Fruit fly (Drosophila melanogaster) whole organism, embryonic: Measurements from ENCODE around the gene CG46310.

ENCODE experiments used
- Awh ChIP-seq: fragments of 200-800 bp; sonication (Bioruptor generic); IDR thresholded peaks from 2 replicates; pipeline ENCODE4, ENCODE4 v1.3.6; 2022; ENCODE audit warnings: missing biosample characterization, missing genetic modification characterization
- BtbVII ChIP-seq: fragments of 200-800 bp; sonication (Bioruptor generic); optimal IDR thresholded peaks from 3 replicates; lab custom pipeline; 2017; ENCODE audit warnings: missing biosample characterization, mild to moderate bottlenecking, missing genetic modification characterization
- Bteb2 ChIP-seq: fragments of 200-800 bp; sonication (Bioruptor generic); optimal IDR thresholded peaks from 2 replicates; lab custom pipeline; 2016; ENCODE audit warnings: missing biosample characterization, missing genetic modification characterization
- CG10274 ChIP-seq: fragments of 200-800 bp; sonication (Bioruptor generic); optimal IDR thresholded peaks from 3 replicates; lab custom pipeline; 2017; ENCODE audit warnings: missing biosample characterization, mild to moderate bottlenecking, missing genetic modification characterization
- CG12071 ChIP-seq: fragments of 200-800 bp; sonication (Bioruptor generic); optimal IDR thresholded peaks from 3 replicates; lab custom pipeline; 2018; ENCODE audit warnings: missing biosample characterization, mild to moderate bottlenecking, missing genetic modification characterization
- CG13296 ChIP-seq: fragments of 200-800 bp; sonication (Bioruptor generic); optimal IDR thresholded peaks from 3 replicates; lab custom pipeline; 2018; ENCODE audit warnings: missing biosample characterization, mild to moderate bottlenecking, missing genetic modification characterization
- CG13894 ChIP-seq: fragments of 200-800 bp; sonication (Bioruptor generic); optimal IDR thresholded peaks from 3 replicates; lab custom pipeline; 2018; ENCODE audit warnings: missing biosample characterization, mild to moderate bottlenecking, missing genetic modification characterization, moderate library complexity
- CG16779 ChIP-seq: fragments of 200-800 bp; sonication (Bioruptor generic); IDR thresholded peaks from 2 replicates; pipeline ENCODE4 v1.3.6; 2022; ENCODE audit warnings: missing biosample characterization, missing genetic modification characterization
- CG17802 ChIP-seq: fragments of 200-800 bp; sonication (Bioruptor generic); optimal IDR thresholded peaks from 2 replicates; lab custom pipeline; 2018; ENCODE audit warnings: missing biosample characterization, mild to moderate bottlenecking, missing genetic modification characterization, moderate library complexity
- CG18262 ChIP-seq: fragments of 200-800 bp; optimal IDR thresholded peaks from 3 replicates; lab custom pipeline; 2019; ENCODE audit warnings: missing biosample characterization, mild to moderate bottlenecking, missing genetic modification characterization, moderate library complexity
- CG2199 ChIP-seq: fragments of 200-800 bp; sonication (Bioruptor generic); IDR thresholded peaks from 3 replicates; pipeline ENCODE4 v1.3.6; 2022; ENCODE audit warnings: missing biosample characterization, missing genetic modification characterization
- CG31441 ChIP-seq: fragments of 200-800 bp; sonication (Bioruptor generic); IDR thresholded peaks from 2 replicates; pipeline ENCODE4 v1.3.6; 2022; ENCODE audit warnings: missing biosample characterization, missing genetic modification characterization
- CG4404 ChIP-seq: fragments of 200-800 bp; sonication (Bioruptor generic); IDR thresholded peaks from 2 replicates; pipeline ENCODE4 v1.3.6; 2022; ENCODE audit warnings: missing biosample characterization, missing genetic modification characterization
- CG6689 ChIP-seq: fragments of 200-800 bp; sonication (Bioruptor generic); IDR thresholded peaks from 2 replicates; pipeline ENCODE4 v1.3.6; 2022; ENCODE audit warnings: missing biosample characterization, missing genetic modification characterization
- CG6813 ChIP-seq: fragments of 200-800 bp; sonication (Bioruptor generic); optimal IDR thresholded peaks from 2 replicates; lab custom pipeline; 2017; ENCODE audit warnings: missing biosample characterization, missing genetic modification characterization, mild to moderate bottlenecking, moderate library complexity, missing genetic modification reagents
- CG8290 ChIP-seq, 3 experiments: fragments of 200-800 bp; sonication (Bioruptor generic); optimal IDR thresholded peaks; 2 replicates each; lab custom pipeline; 2016 to 2019; ENCODE audit warnings: missing biosample characterization in 3 of 3, missing genetic modification characterization in 3 of 3, mild to moderate bottlenecking in 2 of 3, moderate library complexity in 1 of 3
- CG8359 ChIP-seq: fragments of 200-800 bp; sonication (Bioruptor generic); optimal IDR thresholded peaks from 2 replicates; lab custom pipeline; 2017; ENCODE audit warnings: missing biosample characterization, mild to moderate bottlenecking, missing genetic modification characterization, borderline replicate concordance
- CG9437 ChIP-seq: fragments of 200-800 bp; sonication (Bioruptor generic); optimal IDR thresholded peaks from 2 replicates; lab custom pipeline; 2018; ENCODE audit warnings: missing biosample characterization, mild to moderate bottlenecking, missing genetic modification characterization
- CG9876 ChIP-seq: fragments of 200-800 bp; sonication (Bioruptor generic); optimal IDR thresholded peaks from 2 replicates; lab custom pipeline; 2016; ENCODE audit warnings: missing biosample characterization, missing genetic modification characterization
- D19A ChIP-seq: fragments of 200-800 bp; optimal IDR thresholded peaks from 3 replicates; lab custom pipeline; 2019; ENCODE audit warnings: missing biosample characterization, mild to moderate bottlenecking, missing genetic modification characterization, moderate library complexity
- D19B ChIP-seq: fragments of 200-800 bp; sonication (Bioruptor generic); optimal IDR thresholded peaks from 2 replicates; lab custom pipeline; 2017; ENCODE audit warnings: missing biosample characterization, mild to moderate bottlenecking, missing genetic modification characterization
- Eip74EF ChIP-seq, 2 experiments: fragments of 200-800 bp in 1 of 2; fragments of >200 bp in 1 of 2; sonication (Bioruptor generic) in 1 of 2; optimal IDR thresholded peaks; 2 replicates each; lab custom pipeline; 2017 to 2019; ENCODE audit warnings: missing biosample characterization in 2 of 2, missing genetic modification characterization in 2 of 2, mild to moderate bottlenecking in 1 of 2, moderate library complexity in 1 of 2
- HLHmδ ChIP-seq: fragments of 200-800 bp; sonication (Bioruptor generic); optimal IDR thresholded peaks from 2 replicates; lab custom pipeline; 2018; ENCODE audit warnings: missing biosample characterization, mild to moderate bottlenecking, missing genetic modification characterization, moderate library complexity
- Hey ChIP-seq: fragments of 200-800 bp; sonication (Bioruptor generic); optimal IDR thresholded peaks from 3 replicates; lab custom pipeline; 2018; ENCODE audit warnings: missing biosample characterization, mild to moderate bottlenecking, missing genetic modification characterization
- MBD-R2 ChIP-seq: fragments of 200-800 bp; sonication (Bioruptor generic); IDR thresholded peaks from 2 replicates; pipeline ENCODE4 v1.3.6; 2022; ENCODE audit warnings: missing biosample characterization, missing genetic modification characterization
- Nf-YB ChIP-seq: fragments of 200-800 bp; sonication (Bioruptor generic); optimal IDR thresholded peaks from 3 replicates; lab custom pipeline; 2019; ENCODE audit warnings: missing biosample characterization, mild to moderate bottlenecking, missing genetic modification characterization, moderate library complexity
- Pdp1 ChIP-seq, 2 experiments: fragments of 200-800 bp; sonication (Bioruptor generic); optimal IDR thresholded peaks; 3 replicates each; lab custom pipeline; 2016; ENCODE audit warnings: missing biosample characterization in 2 of 2, missing genetic modification characterization in 2 of 2, mild to moderate bottlenecking in 1 of 2, moderate library complexity in 1 of 2
- Rx ChIP-seq: fragments of 200-800 bp; sonication (Bioruptor generic); IDR thresholded peaks from 2 replicates; pipeline ENCODE4 v1.3.6; 2022; ENCODE audit warnings: missing biosample characterization, missing genetic modification characterization
- Sox102F ChIP-seq: fragments of 200-800 bp; sonication (Bioruptor generic); optimal IDR thresholded peaks from 2 replicates; lab custom pipeline; 2018; ENCODE audit warnings: missing biosample characterization, mild to moderate bottlenecking, missing genetic modification characterization, moderate library complexity
- ap ChIP-seq: fragments of 200-800 bp; sonication (Bioruptor generic); IDR thresholded peaks from 2 replicates; pipeline ENCODE4 v1.3.6; 2022; ENCODE audit warnings: missing biosample characterization, missing genetic modification characterization
- cwo ChIP-seq: fragments of 200-800 bp; sonication (Bioruptor generic); optimal IDR thresholded peaks from 3 replicates; lab custom pipeline; 2017; ENCODE audit warnings: missing biosample characterization, missing genetic modification characterization, mild to moderate bottlenecking, moderate library complexity, missing genetic modification reagents
- danr ChIP-seq: fragments of 200-800 bp; sonication (Bioruptor generic); IDR thresholded peaks from 2 replicates; pipeline ENCODE4 v1.3.6; 2022; ENCODE audit warnings: missing biosample characterization, missing genetic modification characterization
- esg ChIP-seq: fragments of 200-800 bp; sonication (Bioruptor generic); conservative IDR thresholded peaks from 2 replicates; pipeline ENCODE4 v1.3.6; 2022; ENCODE audit warnings: missing biosample characterization, missing genetic modification characterization
- ewg ChIP-seq: fragments of 200-800 bp; sonication (Bioruptor generic); optimal IDR thresholded peaks from 3 replicates; lab custom pipeline; 2017; ENCODE audit warnings: mild to moderate bottlenecking, missing biosample characterization, missing genetic modification reagents, missing genetic modification characterization
- fd3F ChIP-seq: fragments of 200-800 bp; sonication (Bioruptor generic); optimal IDR thresholded peaks from 2 replicates; lab custom pipeline; 2018; ENCODE audit warnings: missing biosample characterization, mild to moderate bottlenecking, missing genetic modification characterization, moderate library complexity
- fru ChIP-seq: fragments of >200 bp; optimal IDR thresholded peaks from 2 replicates; lab custom pipeline; 2017
- h ChIP-seq: fragments of >200 bp; optimal IDR thresholded peaks from 2 replicates; lab custom pipeline; 2017
- lov ChIP-seq, 2 experiments: fragments of 200-800 bp in 1 of 2; fragments of >200 bp in 1 of 2; sonication (Bioruptor generic) in 1 of 2; IDR thresholded peaks in 1 of 2; optimal IDR thresholded peaks in 1 of 2; 2 replicates in 1 of 2; 3 replicates in 1 of 2; pipeline versions ENCODE4 v1.3.6 to Lab custom; 2017 to 2022; ENCODE audit warnings: missing biosample characterization in 1 of 2, missing genetic modification characterization in 1 of 2
- row ChIP-seq: fragments of 200-800 bp; sonication (Bioruptor generic); IDR thresholded peaks from 3 replicates; pipeline ENCODE4 v1.3.6; 2022; ENCODE audit warnings: missing biosample characterization, missing genetic modification characterization
- salm ChIP-seq: fragments of 200-800 bp; sonication (Bioruptor generic); optimal IDR thresholded peaks from 2 replicates; lab custom pipeline; 2018; ENCODE audit warnings: missing biosample characterization, mild to moderate bottlenecking, missing genetic modification characterization
- sc ChIP-seq, 3 experiments: fragments of >200 bp in 2 of 3; fragments of 200-800 bp in 1 of 3; sonication (Bioruptor generic) in 1 of 3; optimal IDR thresholded peaks; 2 replicates in 2 of 3; 3 replicates in 1 of 3; lab custom pipeline; 2017; ENCODE audit warnings: mild to moderate bottlenecking in 1 of 3, missing biosample characterization in 1 of 3, missing genetic modification characterization in 1 of 3, missing genetic modification reagents in 1 of 3
- sd ChIP-seq: fragments of 200-800 bp; sonication (Bioruptor generic); optimal IDR thresholded peaks from 3 replicates; lab custom pipeline; 2018; ENCODE audit warnings: missing biosample characterization, mild to moderate bottlenecking, missing genetic modification characterization, moderate library complexity
- sr ChIP-seq: fragments of 200-800 bp; sonication (Bioruptor generic); IDR thresholded peaks from 3 replicates; pipeline ENCODE4 v1.3.6; 2022; ENCODE audit warnings: missing biosample characterization, missing genetic modification characterization
- stwl ChIP-seq: fragments of 200-800 bp; sonication (Bioruptor generic); optimal IDR thresholded peaks from 3 replicates; lab custom pipeline; 2018; ENCODE audit warnings: missing biosample characterization, mild to moderate bottlenecking, missing genetic modification characterization, moderate library complexity
- tll ChIP-seq, 2 experiments: fragments of 200-800 bp in 1 of 2; fragments of >200 bp in 1 of 2; sonication (Bioruptor generic) in 1 of 2; optimal IDR thresholded peaks; 2 replicates each; lab custom pipeline; 2017 to 2019; ENCODE audit warnings: missing biosample characterization in 2 of 2, missing genetic modification characterization in 2 of 2, mild to moderate bottlenecking in 1 of 2, moderate library complexity in 1 of 2
- toy ChIP-seq: fragments of 200-800 bp; sonication (Bioruptor generic); IDR thresholded peaks from 2 replicates; pipeline ENCODE4 v1.3.6; 2022; ENCODE audit warnings: missing biosample characterization, missing genetic modification characterization
- trem ChIP-seq: fragments of 200-800 bp; optimal IDR thresholded peaks from 3 replicates; lab custom pipeline; 2019; ENCODE audit warnings: missing biosample characterization, mild to moderate bottlenecking, missing genetic modification characterization, moderate library complexity
- z ChIP-seq: fragments of 200-800 bp; sonication (Bioruptor generic); IDR thresholded peaks from 3 replicates; pipeline ENCODE4 v1.3.6; 2022; ENCODE audit warnings: missing biosample characterization, missing genetic modification characterization

The CG46310 gene

DNA sequence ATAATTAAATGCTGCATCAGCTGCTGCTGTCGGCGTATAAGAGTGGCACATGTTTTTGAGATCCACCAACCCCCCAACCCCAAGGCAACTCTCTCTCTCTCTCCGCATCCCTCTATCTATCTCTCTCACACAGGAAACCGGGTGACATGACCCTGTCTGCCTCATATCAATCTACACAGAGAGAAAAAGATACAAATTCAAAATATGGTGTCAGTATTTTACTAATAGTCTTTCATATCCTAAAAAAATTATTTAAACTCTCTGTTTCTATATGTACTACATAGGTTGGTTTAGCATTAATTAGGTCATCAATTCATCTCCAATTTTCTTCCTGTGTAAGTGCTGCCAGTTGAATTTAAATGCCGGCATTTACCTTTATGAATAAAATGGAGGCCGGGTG, 1.7 kb downstream of the CG46310 start (continued):
- peak; percentile 76 for TF ChIP-seq cwo
- TF ChIP-seq esg, result peak; percentile 84
- TF ChIP-seq Nf-YB (GFP tag; lab: Kevin White, UChicago), result peak; percentile 76
- peak; percentile 88 for TF ChIP-seq trem (tag; lab: Kevin White, UChicago)
- TF ChIP-seq CG9876 (GFP tag; lab: Kevin White, UChicago), result peak; percentile 49
- peak; percentile 57 for TF ChIP-seq CG10274 (GFP tag; lab: Kevin White, UChicago)
- no peak for TF ChIP-seq sc (optimal IDR thresholded peaks at IDR 0.05; lab: Kevin White, UChicago)
- TF ChIP-seq sc (GFP tag; optimal IDR thresholded peaks at IDR 0.05; lab: Kevin White, UChicago), result peak; percentile 88
- TF ChIP-seq ap, result peak; percentile 86
- peak; percentile 89 for TF ChIP-seq CG6689
- no peak for TF ChIP-seq Hey (tag; lab: Kevin White, UChicago)
- peak; percentile 65 for TF ChIP-seq D19B (GFP tag; lab: Kevin White, UChicago)
- peak; percentile 90 for TF ChIP-seq row (GFP tag; lab: Robert Waterston, UW)
- TF ChIP-seq danr (GFP tag; lab: Robert Waterston, UW), result peak; percentile 80
- TF ChIP-seq D19A (tag; lab: Kevin White, UChicago), result peak; percentile 86
- peak; percentile 56 for TF ChIP-seq sd (tag; lab: Kevin White, UChicago)
- peak; percentile 73 for TF ChIP-seq CG12071 (GFP tag; lab: Kevin White, UChicago)
- TF ChIP-seq CG9437, result peak; percentile 81
- peak; percentile 70 for TF ChIP-seq CG17802 (tag; lab: Kevin White, UChicago)
- no peak; the same call in 2 of the 3 replicates for TF ChIP-seq z (GFP tag; lab: Robert Waterston, UW)
- peak; percentile 73 for TF ChIP-seq Bteb2
- TF ChIP-seq CG6813 (GFP tag; lab: Kevin White, UChicago), result peak; percentile 78
- TF ChIP-seq h (lab: Kevin White, UChicago), result no peak
- TF ChIP-seq Sox102F, result peak; percentile 97
- TF ChIP-seq sr (GFP tag; lab: Robert Waterston, UW), result peak; percentile 66
- TF ChIP-seq MBD-R2 (GFP tag; lab: Robert Waterston, UW), result peak; percentile 72; the same call in 1 of the 2 replicates
- peak; percentile 79 to 90 for TF ChIP-seq Pdp1 (GFP tag; optimal IDR thresholded peaks at IDR 0.05; lab: Kevin White, UChicago)
- peak; percentile 76 for TF ChIP-seq Rx (GFP tag; lab: Robert Waterston, UW)
- peak; percentile 93 for TF ChIP-seq CG18262 (tag; lab: Kevin White, UChicago)
- TF ChIP-seq CG2199, result peak; percentile 89; the same call in 2 of the 3 replicates
- no peak for TF ChIP-seq lov (optimal IDR thresholded peaks at IDR 0.05; lab: Kevin White, UChicago)
- peak; percentile 89 for TF ChIP-seq lov (GFP tag; IDR thresholded peaks at IDR 0.05; lab: Robert Waterston, UW)
- peak; percentile 87 for TF ChIP-seq ewg (GFP tag; lab: Kevin White, UChicago)
- peak; percentile 52 for TF ChIP-seq fd3F (GFP tag; lab: Kevin White, UChicago)
- peak; percentile 70; the same call in 1 of the 2 replicates for TF ChIP-seq CG16779 (GFP tag; lab: Robert Waterston, UW)
- TF ChIP-seq HLHmδ, result no peak
- peak; percentile 76 for TF ChIP-seq BtbVII (GFP tag; lab: Kevin White, UChicago)
- TF ChIP-seq fru, result no peak
- peak; percentile 70 for TF ChIP-seq CG13296 (GFP tag; lab: Kevin White, UChicago)
- TF ChIP-seq CG13894 (tag; lab: Kevin White, UChicago), result no peak
- TF ChIP-seq Eip74EF (GFP tag; optimal IDR thresholded peaks at IDR 0.05; lab: Kevin White, UChicago), result peak in 1 of 2 experiments; percentile 84
- no peak for TF ChIP-seq tll (GFP tag; optimal IDR thresholded peaks at IDR 0.05; lab: Kevin White, UChicago)
- TF ChIP-seq stwl (tag; lab: Kevin White, UChicago), result peak; percentile 62
- TF ChIP-seq toy, result peak; percentile 51; the same call in 1 of the 2 replicates
- peak; percentile 86 for TF ChIP-seq salm (tag; lab: Kevin White, UChicago)
- peak; percentile 89 for TF ChIP-seq Awh (GFP tag; lab: Robert Waterston, UW)
- TF ChIP-seq CG8290 (GFP tag; optimal IDR thresholded peaks at IDR 0.05; lab: Kevin White, UChicago), result peak; percentile 69
- TF ChIP-seq CG8290 (tag; optimal IDR thresholded peaks at IDR 0.05; lab: Kevin White, UChicago), result peak in 1 of 2 experiments; percentile 93
- peak; percentile 90 for TF ChIP-seq CG31441 (GFP tag; lab: Robert Waterston, UW)
- peak; percentile 82 for TF ChIP-seq CG8359 (GFP tag; lab: Kevin White, UChicago)
- peak; percentile 67 for TF ChIP-seq CG4404 (GFP tag; lab: Robert Waterston, UW)
